Fruit fly (Drosophila melanogaster) whole organism, prepupa: ENCODE measurements around the gene CG3769.

Experiments
- CG31627 ChIP-seq: fragments of 200-800 bp; sonication (Bioruptor generic); optimal IDR thresholded peaks from 3 replicates; lab custom pipeline; 2016; ENCODE audit warnings: missing biosample characterization, missing genetic modification characterization
- CG6854 ChIP-seq: fragments of 200-800 bp; sonication (Bioruptor generic); optimal IDR thresholded peaks from 2 replicates; lab custom pipeline; 2017; ENCODE audit warnings: missing biosample characterization, mild to moderate bottlenecking, missing genetic modification characterization
- OdsH ChIP-seq: fragments of 200-800 bp; sonication (Bioruptor generic); optimal IDR thresholded peaks from 3 replicates; lab custom pipeline; 2016; ENCODE audit warnings: missing biosample characterization, missing genetic modification characterization

dm6 chr2L:9386270-9386669, 48.9 kb upstream of the CG3769 start:
- no peak for TF ChIP-seq OdsH (GFP tag; lab: Kevin White, UChicago)
- TF ChIP-seq CG31627 = no peak
- no peak for TF ChIP-seq CG6854 (GFP tag; lab: Kevin White, UChicago)
